Fruit fly (Drosophila melanogaster) whole organism: ENCODE measurements around the gene robl62A.

ENCODE experiments used
- EcR ChIP-seq, 2 experiments: fragments of >200 bp; optimal IDR thresholded peaks; 2 replicates each; lab custom pipeline; 2017; ENCODE audit warnings: missing biosample characterization in 2 of 2, missing genetic modification characterization in 2 of 2, missing genetic modification reagents in 2 of 2
- pan ChIP-seq: fragments of >200 bp; optimal IDR thresholded peaks from 2 replicates; lab custom pipeline; 2017

DNA sequence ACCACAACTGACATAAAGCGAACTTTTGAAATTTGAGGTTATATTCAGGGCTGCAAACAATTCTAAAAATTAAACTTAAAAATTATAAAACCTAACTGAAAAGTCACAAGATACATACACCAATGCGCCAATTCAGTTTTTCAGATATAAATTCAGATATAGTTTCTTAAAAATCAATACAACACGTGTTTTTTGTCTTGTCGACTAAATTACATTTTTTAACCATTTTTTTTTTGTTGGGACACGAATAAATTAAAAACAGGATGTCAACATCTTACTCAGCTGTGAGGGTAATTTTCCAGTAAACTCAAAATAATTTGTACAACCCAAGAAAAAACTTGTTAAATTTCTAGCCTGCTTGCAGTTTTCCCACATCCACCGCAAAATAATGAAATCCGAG lies 39.6 kb upstream of the robl62A start, which contains the start of gene SA2:
- TF ChIP-seq pan (lab: Kevin White, UChicago) = no peak
- no peak for TF ChIP-seq EcR (GFP tag; optimal IDR thresholded peaks at IDR 0.05; lab: Kevin White, UChicago)
